Fruit fly (Drosophila melanogaster) whole organism, embryonic: ENCODE data around the gene SMC1.

Experiments
- CG1024 ChIP-seq: fragments of 200-800 bp; sonication (Bioruptor generic); IDR thresholded peaks from 2 replicates; pipeline ENCODE4 v1.3.6; 2022; ENCODE audit warnings: missing biosample characterization, missing genetic modification characterization
- CG10267 ChIP-seq: fragments of 200-800 bp; sonication (Bioruptor generic); optimal IDR thresholded peaks from 2 replicates; lab custom pipeline; 2018; ENCODE audit warnings: missing biosample characterization, mild to moderate bottlenecking, missing genetic modification characterization, moderate library complexity
- CG10431 ChIP-seq: fragments of 200-800 bp; sonication (Bioruptor generic); optimal IDR thresholded peaks from 3 replicates; lab custom pipeline; 2018; ENCODE audit warnings: missing biosample characterization, mild to moderate bottlenecking, missing genetic modification characterization
- CG11093 ChIP-seq: fragments of 200-800 bp; sonication (Bioruptor generic); IDR thresholded peaks from 3 replicates; pipeline ENCODE4 v1.3.6; 2022; ENCODE audit warnings: missing biosample characterization, missing genetic modification characterization
- CG11696 ChIP-seq: fragments of 200-800 bp; sonication (Bioruptor generic); IDR thresholded peaks from 2 replicates; pipeline ENCODE4 v1.3.6; 2022; ENCODE audit warnings: missing biosample characterization, missing genetic modification characterization
- CG12942 ChIP-seq: fragments of 200-800 bp; sonication (Bioruptor generic); optimal IDR thresholded peaks from 3 replicates; lab custom pipeline; 2016; ENCODE audit warnings: missing biosample characterization, missing genetic modification characterization
- CG14710 ChIP-seq: fragments of 200-800 bp; sonication (Bioruptor generic); optimal IDR thresholded peaks from 3 replicates; lab custom pipeline; 2019; ENCODE audit warnings: missing biosample characterization, mild to moderate bottlenecking, missing genetic modification characterization, moderate library complexity
- CG1603 ChIP-seq: fragments of 200-800 bp; sonication (Bioruptor generic); optimal IDR thresholded peaks from 2 replicates; lab custom pipeline; 2019; ENCODE audit warnings: missing biosample characterization, mild to moderate bottlenecking, missing genetic modification characterization, moderate library complexity
- CG16863 ChIP-seq: fragments of 200-800 bp; sonication (Bioruptor generic); optimal IDR thresholded peaks from 3 replicates; lab custom pipeline; 2016; ENCODE audit warnings: missing biosample characterization, missing genetic modification characterization
- CG17186 ChIP-seq: fragments of 200-800 bp; sonication (Bioruptor generic); optimal IDR thresholded peaks from 3 replicates; lab custom pipeline; 2017; ENCODE audit warnings: missing biosample characterization, missing genetic modification reagents, missing genetic modification characterization
- CG2129 ChIP-seq: fragments of 200-800 bp; sonication (Bioruptor generic); IDR thresholded peaks from 2 replicates; pipeline ENCODE4 v1.3.6; 2022; ENCODE audit warnings: missing biosample characterization, missing genetic modification characterization; ENCODE audit not compliant: partially characterized antibody
- CG2875 ChIP-seq: fragments of 200-800 bp; sonication (Bioruptor generic); optimal IDR thresholded peaks from 2 replicates; lab custom pipeline; 2017; ENCODE audit warnings: missing biosample characterization, mild to moderate bottlenecking, missing genetic modification characterization, missing genetic modification reagents
- CG30020 ChIP-seq: fragments of 200-800 bp; optimal IDR thresholded peaks from 2 replicates; lab custom pipeline; 2019; ENCODE audit warnings: missing biosample characterization, mild to moderate bottlenecking, missing genetic modification characterization, moderate library complexity
- CG30403 ChIP-seq: fragments of 200-800 bp; sonication (Bioruptor generic); optimal IDR thresholded peaks from 3 replicates; lab custom pipeline; 2016; ENCODE audit warnings: missing biosample characterization, missing genetic modification characterization
- CG31365 ChIP-seq: fragments of 200-800 bp; sonication (Bioruptor generic); optimal IDR thresholded peaks from 2 replicates; lab custom pipeline; 2018; ENCODE audit warnings: missing biosample characterization, mild to moderate bottlenecking, missing genetic modification characterization
- CG32772 ChIP-seq: fragments of 200-800 bp; sonication (Bioruptor generic); IDR thresholded peaks from 2 replicates; pipeline ENCODE4 v1.3.6; 2022; ENCODE audit warnings: missing biosample characterization, missing genetic modification characterization
- CG34422 ChIP-seq: fragments of 200-800 bp; sonication (Bioruptor generic); IDR thresholded peaks from 3 replicates; pipeline ENCODE4 v1.3.6; 2022; ENCODE audit warnings: missing biosample characterization, missing genetic modification characterization
- CG4328 ChIP-seq: fragments of 200-800 bp; sonication (Bioruptor generic); optimal IDR thresholded peaks from 3 replicates; lab custom pipeline; 2017; ENCODE audit warnings: missing biosample characterization, missing genetic modification reagents, missing genetic modification characterization
- CG4404 ChIP-seq: fragments of 200-800 bp; sonication (Bioruptor generic); IDR thresholded peaks from 2 replicates; pipeline ENCODE4 v1.3.6; 2022; ENCODE audit warnings: missing biosample characterization, missing genetic modification characterization
- CG4617 ChIP-seq: fragments of 200-800 bp; sonication (Bioruptor generic); optimal IDR thresholded peaks from 3 replicates; lab custom pipeline; 2016; ENCODE audit warnings: missing biosample characterization, missing genetic modification characterization, borderline replicate concordance
- CG7357 ChIP-seq: fragments of 200-800 bp; sonication (Bioruptor generic); IDR thresholded peaks from 3 replicates; pipeline ENCODE4 v1.3.6; 2022; ENCODE audit warnings: missing biosample characterization, missing genetic modification characterization
- CG8089 ChIP-seq: fragments of 200-800 bp; sonication (Bioruptor generic); optimal IDR thresholded peaks from 3 replicates; lab custom pipeline; 2016; ENCODE audit warnings: missing biosample characterization, missing genetic modification characterization
- CG9932 ChIP-seq: fragments of 200-800 bp; sonication (Bioruptor generic); IDR thresholded peaks from 2 replicates; pipeline ENCODE4 v1.3.6; 2022; ENCODE audit warnings: missing biosample characterization, missing genetic modification characterization
- CoRest ChIP-seq: fragments of 200-800 bp; sonication (Bioruptor generic); optimal IDR thresholded peaks from 3 replicates; lab custom pipeline; 2018; ENCODE audit warnings: missing biosample characterization, mild to moderate bottlenecking, missing genetic modification characterization, moderate library complexity
- Deaf1 ChIP-seq: fragments of 200-800 bp; optimal IDR thresholded peaks from 3 replicates; lab custom pipeline; 2019; ENCODE audit warnings: missing biosample characterization, mild to moderate bottlenecking, missing genetic modification characterization, moderate library complexity
- Dfd ChIP-seq, 2 experiments: fragments of >200 bp; optimal IDR thresholded peaks; 2 replicates each; lab custom pipeline; 2017; ENCODE audit warnings: missing biosample characterization in 2 of 2, missing genetic modification characterization in 2 of 2
- Dip2 ChIP-seq: fragments of 200-800 bp; sonication (Bioruptor generic); IDR thresholded peaks from 2 replicates; pipeline ENCODE4 v1.3.6; 2022; ENCODE audit warnings: missing biosample characterization, missing genetic modification characterization
- Eip74EF ChIP-seq, 2 experiments: fragments of 200-800 bp in 1 of 2; fragments of >200 bp in 1 of 2; sonication (Bioruptor generic) in 1 of 2; optimal IDR thresholded peaks; 2 replicates each; lab custom pipeline; 2017 to 2019; ENCODE audit warnings: missing biosample characterization in 2 of 2, missing genetic modification characterization in 2 of 2, mild to moderate bottlenecking in 1 of 2, moderate library complexity in 1 of 2
- Elba2 ChIP-seq: fragments of 200-800 bp; sonication (Bioruptor generic); optimal IDR thresholded peaks from 3 replicates; lab custom pipeline; 2016; ENCODE audit warnings: missing biosample characterization, missing genetic modification characterization
- GATAe ChIP-seq: fragments of 200-800 bp; sonication (Bioruptor generic); conservative IDR thresholded peaks from 2 replicates; pipeline ENCODE4 v1.3.6; 2022; ENCODE audit warnings: missing biosample characterization, missing genetic modification characterization
- Mes4 ChIP-seq: fragments of 200-800 bp; sonication (Bioruptor generic); optimal IDR thresholded peaks from 2 replicates; lab custom pipeline; 2016; ENCODE audit warnings: missing biosample characterization, missing genetic modification characterization
- NK7.1 ChIP-seq: fragments of 200-800 bp; sonication (Bioruptor generic); optimal IDR thresholded peaks from 3 replicates; lab custom pipeline; 2016; ENCODE audit warnings: missing biosample characterization, missing genetic modification characterization
- Nf-YC ChIP-seq: fragments of 200-800 bp; optimal IDR thresholded peaks from 3 replicates; lab custom pipeline; 2019; ENCODE audit warnings: missing biosample characterization, mild to moderate bottlenecking, missing genetic modification characterization, moderate library complexity
- Optix ChIP-seq: fragments of 200-800 bp; sonication (Bioruptor generic); IDR thresholded peaks from 3 replicates; pipeline ENCODE4 v1.3.6; 2022; ENCODE audit warnings: missing biosample characterization, missing genetic modification characterization
- Sin3A ChIP-seq: fragments of >200 bp; optimal IDR thresholded peaks from 2 replicates; lab custom pipeline; 2018
- Sry-β ChIP-seq: fragments of 200-800 bp; sonication (Bioruptor generic); optimal IDR thresholded peaks from 2 replicates; lab custom pipeline; 2018; ENCODE audit warnings: missing biosample characterization, mild to moderate bottlenecking, missing genetic modification characterization, moderate library complexity
- Vsx1 ChIP-seq: fragments of 200-800 bp; sonication (Bioruptor generic); optimal IDR thresholded peaks from 2 replicates; lab custom pipeline; 2017; ENCODE audit warnings: missing biosample characterization, mild to moderate bottlenecking, missing genetic modification characterization, missing genetic modification reagents
- aop ChIP-seq: fragments of 200-800 bp; sonication (Bioruptor generic); IDR thresholded peaks from 2 replicates; pipeline ENCODE4 v1.3.6; 2022; ENCODE audit warnings: missing biosample characterization, missing genetic modification characterization
- ap ChIP-seq: fragments of 200-800 bp; sonication (Bioruptor generic); IDR thresholded peaks from 2 replicates; pipeline ENCODE4 v1.3.6; 2022; ENCODE audit warnings: missing biosample characterization, missing genetic modification characterization
- crc ChIP-seq: fragments of 200-800 bp; sonication (Bioruptor generic); optimal IDR thresholded peaks from 2 replicates; lab custom pipeline; 2016; ENCODE audit warnings: missing biosample characterization, missing genetic modification characterization
- cwo ChIP-seq: fragments of 200-800 bp; sonication (Bioruptor generic); optimal IDR thresholded peaks from 3 replicates; lab custom pipeline; 2017; ENCODE audit warnings: missing biosample characterization, missing genetic modification characterization, mild to moderate bottlenecking, moderate library complexity, missing genetic modification reagents
- dimm ChIP-seq: fragments of 200-800 bp; sonication (Bioruptor generic); IDR thresholded peaks from 2 replicates; pipeline ENCODE4 v1.3.6; 2022; ENCODE audit warnings: missing biosample characterization, missing genetic modification characterization
- en ChIP-seq: fragments of 200-800 bp; sonication (Bioruptor generic); optimal IDR thresholded peaks from 2 replicates; lab custom pipeline; 2016; ENCODE audit warnings: missing biosample characterization, missing genetic modification characterization
- ewg ChIP-seq: fragments of 200-800 bp; sonication (Bioruptor generic); optimal IDR thresholded peaks from 3 replicates; lab custom pipeline; 2017; ENCODE audit warnings: mild to moderate bottlenecking, missing biosample characterization, missing genetic modification reagents, missing genetic modification characterization
- ftz-f1 ChIP-seq: fragments of 200-800 bp; sonication (Bioruptor generic); optimal IDR thresholded peaks from 2 replicates; lab custom pipeline; 2016; ENCODE audit warnings: missing biosample characterization, missing genetic modification characterization
- lilli ChIP-seq: fragments of 200-800 bp; sonication (Bioruptor generic); optimal IDR thresholded peaks from 3 replicates; lab custom pipeline; 2016; ENCODE audit warnings: missing biosample characterization, missing genetic modification characterization
- sens-2 ChIP-seq: fragments of 200-800 bp; sonication (Bioruptor generic); IDR thresholded peaks from 2 replicates; pipeline ENCODE4 v1.3.6; 2022; ENCODE audit warnings: missing biosample characterization, missing genetic modification characterization
- slp2 ChIP-seq: fragments of 200-800 bp; sonication (Bioruptor generic); optimal IDR thresholded peaks from 2 replicates; lab custom pipeline; 2016; ENCODE audit warnings: missing biosample characterization, missing genetic modification characterization
- sr ChIP-seq: fragments of 200-800 bp; sonication (Bioruptor generic); IDR thresholded peaks from 3 replicates; pipeline ENCODE4 v1.3.6; 2022; ENCODE audit warnings: missing biosample characterization, missing genetic modification characterization
- yki ChIP-seq: fragments of >200 bp; optimal IDR thresholded peaks from 3 replicates; lab custom pipeline; 2018

Gene SMC1

dm6 chr3R:24037538-24038265 is 20.4 kb upstream of the SMC1 start, which contains the start of gene spas (continued):
- TF ChIP-seq CG16863 (GFP tag; lab: Kevin White, UChicago), result peak; percentile 77
- TF ChIP-seq Sry-β (GFP tag; lab: Kevin White, UChicago), result peak; percentile 96
- no peak for TF ChIP-seq Nf-YC (tag; lab: Kevin White, UChicago)
- peak; percentile 81 for TF ChIP-seq CoRest (tag; lab: Kevin White, UChicago)
- peak; percentile 82 for TF ChIP-seq CG30403
- peak; percentile 54 for TF ChIP-seq dimm (GFP tag; lab: Robert Waterston, UW)
- no peak for TF ChIP-seq cwo
- no peak for TF ChIP-seq sr (GFP tag; lab: Robert Waterston, UW)
- peak; percentile 80 for TF ChIP-seq slp2
- TF ChIP-seq Dfd (GFP tag; optimal IDR thresholded peaks at IDR 0.05; lab: Kevin White, UChicago), result no peak
- TF ChIP-seq CG4328, result peak; percentile 20
- TF ChIP-seq Deaf1 (tag; lab: Kevin White, UChicago), result no peak
- peak; percentile 74 for TF ChIP-seq lilli (GFP tag; lab: Kevin White, UChicago)
- TF ChIP-seq ewg, result peak; percentile 49
- TF ChIP-seq CG4404 (GFP tag; lab: Robert Waterston, UW), result peak; percentile 81
- TF ChIP-seq ap, result peak; percentile 69; the same call in 1 of the 2 replicates
- TF ChIP-seq Eip74EF (GFP tag; optimal IDR thresholded peaks at IDR 0.05; lab: Kevin White, UChicago), result no peak
- peak; percentile 91 for TF ChIP-seq CG9932 (GFP tag; lab: Robert Waterston, UW)
- TF ChIP-seq CG31365 (tag; lab: Kevin White, UChicago), result no peak
- TF ChIP-seq CG2129 (GFP tag; lab: Robert Waterston, UW), result peak; percentile 88
- TF ChIP-seq Elba2 (GFP tag; lab: Kevin White, UChicago), result no peak
- TF ChIP-seq yki (lab: Kevin White, UChicago), result no peak
- TF ChIP-seq CG34422 (GFP tag; lab: Robert Waterston, UW), result peak; percentile 82
- peak; percentile 55; the same call in 1 of the 3 replicates for TF ChIP-seq CG11093
- peak; percentile 56 for TF ChIP-seq CG8089 (GFP tag; lab: Kevin White, UChicago)
- no peak for TF ChIP-seq aop
- TF ChIP-seq Vsx1 (GFP tag; lab: Kevin White, UChicago), result no peak
- TF ChIP-seq Sin3A (lab: Kevin White, UChicago), result peak; percentile 95
- peak; percentile 62 for TF ChIP-seq NK7.1 (GFP tag; lab: Kevin White, UChicago)
- TF ChIP-seq CG10267, result peak; percentile 65
- TF ChIP-seq GATAe (GFP tag; lab: Robert Waterston, UW), result no peak
- peak; percentile 53; the same call in 1 of the 2 replicates for TF ChIP-seq sens-2 (GFP tag; lab: Robert Waterston, UW)
- peak; percentile 69 for TF ChIP-seq CG12942 (GFP tag; lab: Kevin White, UChicago)
- peak; percentile 17 for TF ChIP-seq Mes4 (GFP tag; lab: Kevin White, UChicago)
- TF ChIP-seq ftz-f1 (GFP tag; lab: Kevin White, UChicago), result peak; percentile 98
- TF ChIP-seq Dip2 (GFP tag; lab: Robert Waterston, UW), result peak; percentile 14; the same call in 1 of the 2 replicates
- TF ChIP-seq Optix (GFP tag; lab: Robert Waterston, UW), result peak; percentile 76; the same call in 2 of the 3 replicates
- TF ChIP-seq crc (GFP tag; lab: Kevin White, UChicago), result peak; percentile 16
- TF ChIP-seq CG7357 (GFP tag; lab: Robert Waterston, UW), result peak; percentile 66; the same call in 2 of the 3 replicates
- peak; percentile 53 for TF ChIP-seq CG1024 (GFP tag; lab: Robert Waterston, UW)
- no peak for TF ChIP-seq CG2875
- no peak for TF ChIP-seq CG11696
- peak; percentile 59 for TF ChIP-seq CG17186
- no peak for TF ChIP-seq en
- peak; percentile 81 for TF ChIP-seq CG4617 (GFP tag; lab: Kevin White, UChicago)
- peak; percentile 84 for TF ChIP-seq CG14710 (tag; lab: Kevin White, UChicago)
- peak; percentile 87 for TF ChIP-seq CG32772 (GFP tag; lab: Robert Waterston, UW)
- peak; percentile 65 for TF ChIP-seq CG30020 (tag; lab: Kevin White, UChicago)
- TF ChIP-seq CG1603, result peak; percentile 90
- TF ChIP-seq CG10431 (GFP tag; lab: Kevin White, UChicago), result no peak
